Fruit fly (Drosophila melanogaster) whole organism, wandering third instar larva: ENCODE results near the gene iav.

Source experiments
- Abd-B ChIP-seq: fragments of >200 bp; optimal IDR thresholded peaks from 2 replicates; lab custom pipeline; 2017; ENCODE audit warnings: missing biosample characterization, missing genetic modification characterization
- CG32264 ChIP-seq: fragments of 200-800 bp; sonication (Bioruptor generic); optimal IDR thresholded peaks from 2 replicates; lab custom pipeline; 2016; ENCODE audit warnings: missing biosample characterization, missing genetic modification characterization
- CG9705 ChIP-seq: fragments of 200-800 bp; sonication (Bioruptor generic); optimal IDR thresholded peaks from 2 replicates; lab custom pipeline; 2018; ENCODE audit warnings: missing biosample characterization, mild to moderate bottlenecking, missing genetic modification characterization
- CrebA ChIP-seq: fragments of 200-800 bp; sonication (Bioruptor generic); optimal IDR thresholded peaks from 2 replicates; lab custom pipeline; 2016; ENCODE audit warnings: missing biosample characterization, mild to moderate bottlenecking, missing genetic modification characterization, borderline replicate concordance
- Dfd ChIP-seq: fragments of >200 bp; optimal IDR thresholded peaks from 2 replicates; lab custom pipeline; 2017; ENCODE audit warnings: missing biosample characterization, missing genetic modification characterization
- Dif ChIP-seq: fragments of 200-275, 200-300 bp; sonication (Bioruptor generic); optimal IDR thresholded peaks from 2 replicates; lab custom pipeline; 2018; ENCODE audit warnings: missing biosample characterization, missing genetic modification characterization; ENCODE audit not compliant: partially characterized antibody
- GATAd ChIP-seq: sonication (Bioruptor generic); optimal IDR thresholded peaks from 2 replicates; lab custom pipeline; 2016; ENCODE audit warnings: missing biosample characterization, missing genetic modification characterization
- HLH106 ChIP-seq: fragments of 200-800 bp; optimal IDR thresholded peaks from 3 replicates; lab custom pipeline; 2019; ENCODE audit warnings: missing biosample characterization, mild to moderate bottlenecking, missing genetic modification characterization, moderate library complexity
- Hnf4 ChIP-seq: fragments of 200-800 bp; sonication (Bioruptor generic); optimal IDR thresholded peaks from 2 replicates; lab custom pipeline; 2016; ENCODE audit warnings: missing biosample characterization, mild to moderate bottlenecking, missing genetic modification characterization
- Hr78 ChIP-seq: fragments of >200 bp; optimal IDR thresholded peaks from 2 replicates; lab custom pipeline; 2017; ENCODE audit warnings: missing biosample characterization, missing genetic modification characterization
- Hr83 ChIP-seq: fragments of 200-300 bp; sonication (Bioruptor generic); optimal IDR thresholded peaks from 2 replicates; lab custom pipeline; 2016; ENCODE audit warnings: missing biosample characterization, mild to moderate bottlenecking, missing genetic modification characterization, moderate library complexity; ENCODE audit not compliant: poor library complexity, severe bottlenecking
- Jra ChIP-seq: sonication (Bioruptor generic); optimal IDR thresholded peaks from 2 replicates; lab custom pipeline; 2016; ENCODE audit warnings: missing biosample characterization, missing genetic modification characterization
- Mio ChIP-seq: sonication (Bioruptor generic); optimal IDR thresholded peaks from 2 replicates; lab custom pipeline; 2016; ENCODE audit warnings: missing biosample characterization, missing genetic modification characterization
- Myc ChIP-seq: fragments of >200 bp; optimal IDR thresholded peaks from 2 replicates; lab custom pipeline; 2017
- N ChIP-seq: fragments of >200 bp; optimal IDR thresholded peaks from 2 replicates; lab custom pipeline; 2018; ENCODE audit warnings: missing biosample characterization, missing external identifiers, missing genetic modification characterization
- OdsH ChIP-seq: fragments of 200-800 bp; sonication (Bioruptor generic); optimal IDR thresholded peaks from 2 replicates; lab custom pipeline; 2016; ENCODE audit warnings: missing biosample characterization, mild to moderate bottlenecking, missing genetic modification characterization
- Rel ChIP-seq, 2 experiments: fragments of 200-800 bp; sonication (Bioruptor generic) in 1 of 2; optimal IDR thresholded peaks; 2 replicates in 1 of 2; 3 replicates in 1 of 2; lab custom pipeline; 2016 to 2019; ENCODE audit warnings: mild to moderate bottlenecking in 2 of 2, missing biosample characterization in 2 of 2, missing genetic modification characterization in 2 of 2, moderate library complexity in 1 of 2
- Sp1 ChIP-seq: fragments of 200-800 bp; sonication (Bioruptor generic); optimal IDR thresholded peaks from 3 replicates; lab custom pipeline; 2019; ENCODE audit warnings: missing biosample characterization, mild to moderate bottlenecking, missing genetic modification characterization, moderate library complexity
- Vsx2 ChIP-seq: fragments of 200-300, 225-300 bp; sonication (Bioruptor generic); optimal IDR thresholded peaks from 2 replicates; lab custom pipeline; 2018; ENCODE audit warnings: missing biosample characterization, missing genetic modification characterization; ENCODE audit not compliant: partially characterized antibody
- br ChIP-seq: fragments of 200-800 bp; sonication (Bioruptor generic); optimal IDR thresholded peaks from 2 replicates; lab custom pipeline; 2016; ENCODE audit warnings: missing biosample characterization, missing genetic modification characterization
- brk ChIP-seq: fragments of 200-800 bp; sonication (Bioruptor generic); optimal IDR thresholded peaks from 2 replicates; lab custom pipeline; 2016; ENCODE audit warnings: missing biosample characterization, mild to moderate bottlenecking, missing genetic modification characterization
- dl ChIP-seq, 2 experiments: fragments of 175-275, 200-275 bp in 1 of 2; fragments of 200-275 bp in 1 of 2; sonication (Bioruptor generic); optimal IDR thresholded peaks; lab custom pipeline; 2018; ENCODE audit warnings: mild to moderate bottlenecking in 2 of 2, missing biosample characterization in 2 of 2, missing genetic modification characterization in 2 of 2, moderate library complexity in 2 of 2; ENCODE audit not compliant: partially characterized antibody in 2 of 2, insufficient read depth in 1 of 2
- dmrt93B ChIP-seq: fragments of 200-800 bp; sonication (Bioruptor generic); optimal IDR thresholded peaks from 2 replicates; lab custom pipeline; 2018; ENCODE audit warnings: missing biosample characterization, mild to moderate bottlenecking, missing genetic modification characterization
- dsf ChIP-seq: sonication (Bioruptor generic); optimal IDR thresholded peaks from 2 replicates; lab custom pipeline; 2016; ENCODE audit warnings: missing biosample characterization, missing genetic modification characterization, borderline replicate concordance
- ey ChIP-seq: fragments of 200-800 bp; sonication (Bioruptor generic); optimal IDR thresholded peaks from 2 replicates; lab custom pipeline; 2016; ENCODE audit warnings: missing biosample characterization, missing genetic modification characterization
- foxo ChIP-seq, 2 experiments: fragments of 200-800 bp; sonication (Bioruptor generic); optimal IDR thresholded peaks; 2 replicates in 1 of 2; 3 replicates in 1 of 2; lab custom pipeline; 2016 to 2017; ENCODE audit warnings: missing biosample characterization in 2 of 2, missing genetic modification characterization in 2 of 2
- fru ChIP-seq: fragments of 200-800 bp; sonication (Bioruptor generic); optimal IDR thresholded peaks from 3 replicates; lab custom pipeline; 2016; ENCODE audit warnings: missing biosample characterization, mild to moderate bottlenecking, missing genetic modification characterization
- h ChIP-seq: fragments of 200-800 bp; sonication (Bioruptor generic); optimal IDR thresholded peaks from 3 replicates; lab custom pipeline; 2016; ENCODE audit warnings: missing biosample characterization, mild to moderate bottlenecking, missing genetic modification characterization
- jim ChIP-seq: fragments of 175-275, 200-325 bp; sonication (Bioruptor generic); optimal IDR thresholded peaks from 2 replicates; lab custom pipeline; 2016; ENCODE audit warnings: missing biosample characterization, mild to moderate bottlenecking, missing genetic modification characterization
- lola ChIP-seq: fragments of >200 bp; optimal IDR thresholded peaks from 2 replicates; lab custom pipeline; 2017; ENCODE audit warnings: missing biosample characterization, missing genetic modification characterization
- pan ChIP-seq: fragments of >200 bp; optimal IDR thresholded peaks from 2 replicates; lab custom pipeline; 2017
- psq ChIP-seq: fragments of 200-800 bp; sonication (Bioruptor generic); optimal IDR thresholded peaks from 3 replicates; lab custom pipeline; 2017; ENCODE audit warnings: missing biosample characterization, mild to moderate bottlenecking, missing genetic modification characterization, moderate library complexity
- rgr ChIP-seq: fragments of 200-800 bp; sonication (Bioruptor generic); optimal IDR thresholded peaks from 3 replicates; lab custom pipeline; 2016; ENCODE audit warnings: missing biosample characterization, mild to moderate bottlenecking, missing genetic modification characterization
- sage ChIP-seq: fragments of 200-800 bp; sonication (Bioruptor generic); optimal IDR thresholded peaks from 2 replicates; lab custom pipeline; 2016; ENCODE audit warnings: missing biosample characterization, mild to moderate bottlenecking, missing genetic modification characterization
- sv ChIP-seq: fragments of 200-800 bp; sonication (Bioruptor generic); optimal IDR thresholded peaks from 3 replicates; lab custom pipeline; 2016; ENCODE audit warnings: missing biosample characterization, missing genetic modification characterization
- tai ChIP-seq: sonication (Bioruptor generic); optimal IDR thresholded peaks from 2 replicates; lab custom pipeline; 2016; ENCODE audit warnings: missing biosample characterization, missing genetic modification characterization
- usp ChIP-seq: fragments of >200 bp; optimal IDR thresholded peaks from 2 replicates; lab custom pipeline; 2017; ENCODE audit warnings: missing biosample characterization, missing genetic modification characterization
- woc ChIP-seq: sonication (Bioruptor generic); optimal IDR thresholded peaks from 2 replicates; lab custom pipeline; 2016; ENCODE audit warnings: missing biosample characterization, mild to moderate bottlenecking, missing genetic modification characterization

The iav gene

dm6 chrX:6852574-6852973 lies 38.8 kb downstream of the iav start:
- TF ChIP-seq jim (GFP tag; lab: Kevin White, UChicago): no peak
- no peak for TF ChIP-seq GATAd (GFP tag; lab: Kevin White, UChicago)
- TF ChIP-seq Hr78 (GFP tag; lab: Kevin White, UChicago): peak; percentile 85
- peak; percentile 90 for TF ChIP-seq Sp1 (GFP tag; lab: Kevin White, UChicago)
- peak; percentile 81 for TF ChIP-seq woc (GFP tag; lab: Kevin White, UChicago)
- TF ChIP-seq usp: no peak
- TF ChIP-seq ey: peak; percentile 91
- TF ChIP-seq Vsx2 (GFP tag; lab: Kevin White, UChicago): no peak
- peak; percentile 86 for TF ChIP-seq sv
- TF ChIP-seq fru: peak; percentile 93
- no peak for TF ChIP-seq Hr83 (GFP tag; lab: Kevin White, UChicago)
- TF ChIP-seq CrebA (GFP tag; lab: Kevin White, UChicago): no peak
- TF ChIP-seq brk (GFP tag; lab: Kevin White, UChicago): no peak
- TF ChIP-seq dl (GFP tag; optimal IDR thresholded peaks at IDR 0.05; lab: Kevin White, UChicago; ENCODE audit: insufficient read depth in 1 of 2, partially characterized antibody in 2 of 2): no peak
- no peak for TF ChIP-seq Rel (GFP tag; optimal IDR thresholded peaks at IDR 0.05; lab: Kevin White, UChicago)
- TF ChIP-seq Rel (tag; optimal IDR thresholded peaks at IDR 0.05; lab: Kevin White, UChicago): peak; percentile 82
- peak; percentile 93 for TF ChIP-seq h (GFP tag; lab: Kevin White, UChicago)
- peak; percentile 30 for TF ChIP-seq Abd-B (GFP tag; lab: Kevin White, UChicago)
- TF ChIP-seq dsf (GFP tag; lab: Kevin White, UChicago): no peak
- peak; percentile 39 for TF ChIP-seq Mio (GFP tag; lab: Kevin White, UChicago)
- peak; percentile 79 for TF ChIP-seq CG32264 (GFP tag; lab: Kevin White, UChicago)
- peak; percentile 91 for TF ChIP-seq dmrt93B (GFP tag; lab: Kevin White, UChicago)
- peak; percentile 71 for TF ChIP-seq sage
- peak; percentile 76 for TF ChIP-seq psq
- TF ChIP-seq CG9705 (GFP tag; lab: Kevin White, UChicago): peak; percentile 92
- TF ChIP-seq foxo (GFP tag; optimal IDR thresholded peaks at IDR 0.05; lab: Kevin White, UChicago): peak; percentile 65 to 95
- peak; percentile 80 for TF ChIP-seq OdsH (GFP tag; lab: Kevin White, UChicago)
- TF ChIP-seq rgr (GFP tag; lab: Kevin White, UChicago): peak; percentile 91
- no peak for TF ChIP-seq Dfd (GFP tag; lab: Kevin White, UChicago)
- no peak for TF ChIP-seq pan (lab: Kevin White, UChicago)
- TF ChIP-seq HLH106 (tag; lab: Kevin White, UChicago): peak; percentile 96
- TF ChIP-seq Hnf4 (GFP tag; lab: Kevin White, UChicago): peak; percentile 88
- peak; percentile 100 for TF ChIP-seq N (GFP tag; lab: Kevin White, UChicago)
- peak; percentile 19 for TF ChIP-seq Myc
- TF ChIP-seq tai (GFP tag; lab: Kevin White, UChicago): no peak
- TF ChIP-seq lola (GFP tag; lab: Kevin White, UChicago): peak; percentile 24
- TF ChIP-seq Jra (GFP tag; lab: Kevin White, UChicago): peak; percentile 15
- TF ChIP-seq Dif (GFP tag; lab: Kevin White, UChicago): no peak
- peak; percentile 88 for TF ChIP-seq br (GFP tag; lab: Kevin White, UChicago)

dm6 chrX:6853384-6853783 lies 39.6 kb downstream of the iav start:
- TF ChIP-seq Hr83 (GFP tag; lab: Kevin White, UChicago): no peak
- TF ChIP-seq Sp1 (GFP tag; lab: Kevin White, UChicago): peak; percentile 45
- TF ChIP-seq Dif (GFP tag; lab: Kevin White, UChicago): peak; percentile 31
- TF ChIP-seq Rel (GFP tag; optimal IDR thresholded peaks at IDR 0.05; lab: Kevin White, UChicago): no peak
- peak; percentile 67 for TF ChIP-seq Rel (tag; optimal IDR thresholded peaks at IDR 0.05; lab: Kevin White, UChicago)
- no peak for TF ChIP-seq dl (GFP tag; optimal IDR thresholded peaks at IDR 0.05; lab: Kevin White, UChicago; ENCODE audit: insufficient read depth in 1 of 2, partially characterized antibody in 2 of 2)
- TF ChIP-seq psq: peak; percentile 77
- TF ChIP-seq fru: no peak
